Fruit fly (Drosophila melanogaster) whole organism, adult: Measurements from ENCODE around the gene pum.

Experiments used
- Mnt ChIP-seq: fragments of 200-800 bp; sonication (Bioruptor generic); optimal IDR thresholded peaks from 2 replicates; lab custom pipeline; 2016; ENCODE audit warnings: missing biosample characterization, mild to moderate bottlenecking, missing genetic modification characterization
- kay ChIP-seq: fragments of 200-800 bp; sonication (Bioruptor generic); peaks from one replicate; lab custom pipeline; 2016; ENCODE audit warnings: missing biosample characterization, missing genetic modification characterization, borderline replicate concordance

DNA sequence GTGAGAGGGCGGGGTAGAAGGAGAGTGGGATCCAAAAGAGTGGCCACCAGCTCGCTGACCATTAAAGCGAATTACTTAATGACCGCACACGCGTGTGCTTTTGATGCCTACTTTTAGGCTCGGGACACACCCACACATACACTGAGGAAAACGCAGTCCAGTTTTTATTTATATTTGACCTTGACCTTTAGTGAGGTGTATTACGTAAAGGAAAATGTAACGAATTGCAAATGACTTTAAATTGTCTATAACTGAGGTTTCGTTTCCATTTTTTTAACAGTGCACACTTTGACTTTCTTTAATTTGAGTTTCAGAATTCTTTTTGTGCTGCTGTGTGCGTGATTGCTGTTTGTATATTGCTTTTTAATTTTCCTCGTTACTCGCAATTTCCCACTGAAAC is 152.2 kb downstream of the pum start:
- TF ChIP-seq Mnt (no peak), kay (GFP tag; lab: Kevin White, UChicago) (no peak)
